Worm (Caenorhabditis elegans): ENCODE data around the gene fbxa-35.

ce11 chrIII:1308209-1308608, 12.7 kb downstream of the fbxa-35 start, which contains the start of gene fbxa-79:
- TF ChIP-seq him-1 (tag; optimal IDR thresholded peaks at IDR 0.05) = no peak
- no peak for TF ChIP-seq dao-5 (tag; optimal IDR thresholded peaks at IDR 0.05)

Data from whole organism, L4/young adult.